Fruit fly (Drosophila melanogaster) whole organism, wandering third instar larva: Measurements from ENCODE around the gene Kyat.

Experiments
- Dfd ChIP-seq: fragments of >200 bp; optimal IDR thresholded peaks from 2 replicates; lab custom pipeline; 2017; ENCODE audit warnings: missing biosample characterization, missing genetic modification characterization
- GATAd ChIP-seq: sonication (Bioruptor generic); optimal IDR thresholded peaks from 2 replicates; lab custom pipeline; 2016; ENCODE audit warnings: missing biosample characterization, missing genetic modification characterization
- Hr83 ChIP-seq: fragments of 200-300 bp; sonication (Bioruptor generic); optimal IDR thresholded peaks from 2 replicates; lab custom pipeline; 2016; ENCODE audit warnings: missing biosample characterization, mild to moderate bottlenecking, missing genetic modification characterization, moderate library complexity; ENCODE audit not compliant: poor library complexity, severe bottlenecking
- Myc ChIP-seq: fragments of >200 bp; optimal IDR thresholded peaks from 2 replicates; lab custom pipeline; 2017
- Rel ChIP-seq, 2 experiments: fragments of 200-800 bp; sonication (Bioruptor generic) in 1 of 2; optimal IDR thresholded peaks; 2 replicates in 1 of 2; 3 replicates in 1 of 2; lab custom pipeline; 2016 to 2019; ENCODE audit warnings: mild to moderate bottlenecking in 2 of 2, missing biosample characterization in 2 of 2, missing genetic modification characterization in 2 of 2, moderate library complexity in 1 of 2
- Vsx2 ChIP-seq: fragments of 200-300, 225-300 bp; sonication (Bioruptor generic); optimal IDR thresholded peaks from 2 replicates; lab custom pipeline; 2018; ENCODE audit warnings: missing biosample characterization, missing genetic modification characterization; ENCODE audit not compliant: partially characterized antibody
- dmrt93B ChIP-seq: fragments of 200-800 bp; sonication (Bioruptor generic); optimal IDR thresholded peaks from 2 replicates; lab custom pipeline; 2018; ENCODE audit warnings: missing biosample characterization, mild to moderate bottlenecking, missing genetic modification characterization
- dsf ChIP-seq: sonication (Bioruptor generic); optimal IDR thresholded peaks from 2 replicates; lab custom pipeline; 2016; ENCODE audit warnings: missing biosample characterization, missing genetic modification characterization, borderline replicate concordance
- foxo ChIP-seq, 2 experiments: fragments of 200-800 bp; sonication (Bioruptor generic); optimal IDR thresholded peaks; 2 replicates in 1 of 2; 3 replicates in 1 of 2; lab custom pipeline; 2016 to 2017; ENCODE audit warnings: missing biosample characterization in 2 of 2, missing genetic modification characterization in 2 of 2
- pan ChIP-seq: fragments of >200 bp; optimal IDR thresholded peaks from 2 replicates; lab custom pipeline; 2017
- sv ChIP-seq: fragments of 200-800 bp; sonication (Bioruptor generic); optimal IDR thresholded peaks from 3 replicates; lab custom pipeline; 2016; ENCODE audit warnings: missing biosample characterization, missing genetic modification characterization
- tai ChIP-seq: sonication (Bioruptor generic); optimal IDR thresholded peaks from 2 replicates; lab custom pipeline; 2016; ENCODE audit warnings: missing biosample characterization, missing genetic modification characterization
- usp ChIP-seq: fragments of >200 bp; optimal IDR thresholded peaks from 2 replicates; lab custom pipeline; 2017; ENCODE audit warnings: missing biosample characterization, missing genetic modification characterization
- woc ChIP-seq: sonication (Bioruptor generic); optimal IDR thresholded peaks from 2 replicates; lab custom pipeline; 2016; ENCODE audit warnings: missing biosample characterization, mild to moderate bottlenecking, missing genetic modification characterization

- no peak for TF ChIP-seq usp
- TF ChIP-seq Rel (GFP tag; optimal IDR thresholded peaks at IDR 0.05; lab: Kevin White, UChicago): no peak
- peak; percentile 70 for TF ChIP-seq Rel (tag; optimal IDR thresholded peaks at IDR 0.05; lab: Kevin White, UChicago)
- TF ChIP-seq Vsx2 (GFP tag; lab: Kevin White, UChicago): no peak
- no peak for TF ChIP-seq tai (GFP tag; lab: Kevin White, UChicago)
- TF ChIP-seq pan: no peak
- no peak for TF ChIP-seq dsf (GFP tag; lab: Kevin White, UChicago)
- TF ChIP-seq foxo (GFP tag; optimal IDR thresholded peaks at IDR 0.05; lab: Kevin White, UChicago): no peak
- no peak for TF ChIP-seq GATAd (GFP tag; lab: Kevin White, UChicago)
- no peak for TF ChIP-seq Myc (lab: Kevin White, UChicago)
- TF ChIP-seq woc (GFP tag; lab: Kevin White, UChicago): no peak
- TF ChIP-seq dmrt93B: no peak
- TF ChIP-seq sv (GFP tag; lab: Kevin White, UChicago): peak; percentile 41
- no peak for TF ChIP-seq Dfd
- no peak for TF ChIP-seq Hr83 (GFP tag; lab: Kevin White, UChicago)
Observed at dm6 chr3R:11786695-11787226, 35.5 kb downstream of the Kyat start, which contains the start of the genes prd1 and HisCl1.
